Worm (Caenorhabditis elegans): ENCODE data around the gene srab-1.

Gene srab-1

DNA sequence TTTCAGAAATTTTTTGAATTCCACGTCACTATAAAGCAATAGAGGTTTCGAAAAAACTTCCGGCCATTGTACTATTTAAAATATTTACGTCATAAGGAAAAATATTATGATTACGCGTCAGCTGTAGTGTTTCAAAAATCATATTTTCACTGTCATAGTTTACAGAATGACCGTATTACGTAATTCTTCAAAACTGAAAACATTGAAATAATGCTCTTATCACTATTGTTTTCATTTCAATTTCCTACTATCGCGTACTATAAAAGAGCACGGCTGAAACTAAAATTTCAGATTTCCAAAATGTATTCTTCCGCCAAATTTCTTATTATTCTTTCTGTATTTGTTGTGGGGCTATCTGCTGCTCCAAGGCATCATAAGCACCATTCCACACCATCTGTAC is 42.6 kb upstream of the srab-1 start, which contains the start of gene F14F9.2:
Gene F14F9.2 (plus strand): TSS at position 301 of the 400 bp plus-strand sequence.
- no peak for TF ChIP-seq F57C9.4 (tag; optimal IDR thresholded peaks at IDR 0.05)
- no peak for TF ChIP-seq ama-1 (optimal IDR thresholded peaks at IDR 0.05)
- no peak for TF ChIP-seq ama-1 (GFP tag; optimal IDR thresholded peaks at IDR 0.05)
- no peak for TF ChIP-seq tbx-9 (tag; optimal IDR thresholded peaks at IDR 0.05; ENCODE audit: borderline replicate concordance)
- no peak for TF ChIP-seq egl-18 (GFP tag; IDR thresholded peaks at IDR 0.05)
- no peak for TF ChIP-seq F37B4.10 (GFP tag; IDR thresholded peaks at IDR 0.05)
- no peak for TF ChIP-seq F39B2.1 (GFP tag; IDR thresholded peaks at IDR 0.05)
- TF ChIP-seq hsf-1 (GFP tag; IDR thresholded peaks at IDR 0.05): no peak
- TF ChIP-seq chd-7 (tag; optimal IDR thresholded peaks at IDR 0.05): no peak
- TF ChIP-seq nhr-90 (tag; optimal IDR thresholded peaks at IDR 0.05): no peak
- TF ChIP-seq egl-44 (GFP tag; IDR thresholded peaks at IDR 0.05): no peak
- TF ChIP-seq mel-28 (tag; optimal IDR thresholded peaks at IDR 0.05; ENCODE audit: borderline replicate concordance): no peak
- TF ChIP-seq F57A8.1 (GFP tag; optimal IDR thresholded peaks at IDR 0.05): no peak

ce11 chrV:5143785-5144184 is 41.9 kb upstream of the srab-1 start, which contains the start of gene srh-129:
srh-129 (minus strand) TSS chrV:5143885.
- no peak for TF ChIP-seq snpc-4 (GFP tag; optimal IDR thresholded peaks at IDR 0.05)
- no peak for TF ChIP-seq snpc-4 (tag; optimal IDR thresholded peaks at IDR 0.05)
- no peak for TF ChIP-seq fkh-3 (tag; optimal IDR thresholded peaks at IDR 0.05)
- TF ChIP-seq ceh-40 (GFP tag; IDR thresholded peaks at IDR 0.05): no peak

- no peak for TF ChIP-seq xnd-1 (tag; optimal IDR thresholded peaks at IDR 0.05)
- no peak for TF ChIP-seq unc-62 (GFP tag; optimal IDR thresholded peaks at IDR 0.05)
- TF ChIP-seq dpff-1 (tag; optimal IDR thresholded peaks at IDR 0.05): no peak
- no peak for TF ChIP-seq C06A6.2 (GFP tag; conservative IDR thresholded peaks at IDR 0.05)
- TF ChIP-seq ztf-26 (tag; optimal IDR thresholded peaks at IDR 0.05): no peak
- TF ChIP-seq unc-130 (GFP tag; optimal IDR thresholded peaks at IDR 0.05): no peak
- no peak for TF ChIP-seq egrh-3 (GFP tag; IDR thresholded peaks at IDR 0.05)
- no peak for TF ChIP-seq B0261.1 (tag; optimal IDR thresholded peaks at IDR 0.05)
- no peak for TF ChIP-seq gei-17 (GFP tag; optimal IDR thresholded peaks at IDR 0.05)
- TF ChIP-seq B0336.3 (GFP tag; IDR thresholded peaks at IDR 0.05): no peak
- no peak for TF ChIP-seq aptf-2 (GFP tag; conservative IDR thresholded peaks at IDR 0.05)
- TF ChIP-seq ceh-79 (tag; optimal IDR thresholded peaks at IDR 0.05): no peak
- no peak for TF ChIP-seq madf-8 (GFP tag; conservative IDR thresholded peaks at IDR 0.05)
Observed at ce11 chrV:5137919-5138318, 36.0 kb upstream of the srab-1 start, which contains the start of gene F14F9.3. F14F9.3 (plus strand) TSS chrV:5138219.

DNA sequence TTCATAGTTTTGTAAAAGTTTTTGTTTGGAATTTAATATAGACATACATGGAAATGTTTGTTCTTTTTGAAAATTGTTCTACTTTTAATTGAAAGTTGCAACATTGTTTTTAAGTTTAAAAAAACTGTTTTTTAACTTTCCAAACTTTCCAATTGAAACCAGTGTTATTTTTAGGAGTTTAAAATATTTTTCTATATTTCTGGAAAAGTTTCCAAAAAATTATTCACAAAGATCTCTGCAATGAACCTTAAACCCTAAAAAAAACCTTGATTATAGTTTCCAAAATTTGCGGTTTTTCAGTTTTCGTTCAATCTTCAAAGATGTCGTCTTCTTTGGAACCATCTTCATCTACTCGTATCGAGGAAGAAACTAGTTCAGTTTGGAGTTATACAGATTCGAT is 30.5 kb upstream of the srab-1 start, which contains the start of gene F14F9.4:
Gene F14F9.4 (plus strand): TSS at position 301 of the 400 bp plus-strand sequence.
- TF ChIP-seq nhr-27 (tag; optimal IDR thresholded peaks at IDR 0.05) (no peak), madf-3 (GFP tag; IDR thresholded peaks at IDR 0.05) (no peak), lin-40 (tag; optimal IDR thresholded peaks at IDR 0.05) (no peak), sdz-38 (tag; optimal IDR thresholded peaks at IDR 0.05) (no peak), ztf-26 (tag; optimal IDR thresholded peaks at IDR 0.05) (no peak), ceh-79 (tag; optimal IDR thresholded peaks at IDR 0.05) (no peak), lir-1 (GFP tag; conservative IDR thresholded peaks at IDR 0.05) (no peak), egl-18 (GFP tag; IDR thresholded peaks at IDR 0.05) (no peak), T26A5.8 (tag; optimal IDR thresholded peaks at IDR 0.05) (no peak), Y53G8AR.9 (GFP tag; conservative IDR thresholded peaks at IDR 0.05) (no peak), aptf-2 (GFP tag; conservative IDR thresholded peaks at IDR 0.05) (no peak)

Measured in whole organism, young adult.